Worm (Caenorhabditis elegans) whole organism, L1 larva: ENCODE data around the gene F36D4.5.

ENCODE experiments used
- C16A3.4 ChIP-seq: fragments of 150-350 bp; optimal IDR thresholded peaks from 2 replicates; lab custom pipeline; 2014; ENCODE audit warnings: missing biosample characterization, missing genetic modification characterization
- C34B4.2 ChIP-seq: sonication (generic microtip); optimal IDR thresholded peaks from 2 replicates; lab custom pipeline; 2017; ENCODE audit warnings: mild to moderate bottlenecking, missing genetic modification characterization, missing compliant biosample characterization
- F16B12.6 ChIP-seq: fragments of 150-350 bp; optimal IDR thresholded peaks from 2 replicates; lab custom pipeline; 2014; ENCODE audit warnings: missing biosample characterization, missing genetic modification characterization
- Y116A8C.19 ChIP-seq: sonication (generic microtip); optimal IDR thresholded peaks from 2 replicates; lab custom pipeline; 2016; ENCODE audit warnings: missing compliant biosample characterization, missing genetic modification characterization, borderline replicate concordance
- aly-2 ChIP-seq: fragments of 150-350 bp; optimal IDR thresholded peaks from 2 replicates; lab custom pipeline; 2014; ENCODE audit warnings: missing biosample characterization, missing genetic modification characterization
- ama-1 ChIP-seq: fragments of 150-350 bp; optimal IDR thresholded peaks from 2 replicates; lab custom pipeline; 2014
- ceh-63 ChIP-seq: fragments of 200-800 bp; sonication (Bioruptor generic); optimal IDR thresholded peaks from 2 replicates; lab custom pipeline; 2018; ENCODE audit warnings: mild to moderate bottlenecking, missing genetic modification characterization, missing compliant biosample characterization
- ceh-82 ChIP-seq, 3 experiments: fragments of 150-350 bp in 1 of 3; sonication (generic microtip) in 2 of 3; optimal IDR thresholded peaks; 2 replicates each; lab custom pipeline; 2014 to 2017; ENCODE audit warnings: missing biosample characterization in 3 of 3, missing genetic modification characterization in 3 of 3
- ceh-88 ChIP-seq: fragments of 200-800 bp; sonication (Bioruptor generic); IDR thresholded peaks from 2 replicates; pipeline ENCODE4 v1.3.6; 2022; ENCODE audit warnings: missing genetic modification characterization, missing compliant biosample characterization
- ceh-90 ChIP-seq: sonication (generic microtip); optimal IDR thresholded peaks from 2 replicates; lab custom pipeline; 2016; ENCODE audit warnings: missing genetic modification characterization, missing compliant biosample characterization
- dpl-1 ChIP-seq, 3 experiments: fragments of 150-350 bp in 2 of 3; sonication (generic microtip) in 1 of 3; optimal IDR thresholded peaks; 2 replicates each; lab custom pipeline; 2014 to 2017; ENCODE audit warnings: missing biosample characterization in 3 of 3, missing genetic modification characterization in 3 of 3, missing genetic modification reagents in 3 of 3
- efl-1 ChIP-seq, 4 experiments: fragments of 150-350 bp; optimal IDR thresholded peaks in 3 of 4; peaks in 1 of 4; 1 replicate in 1 of 4; 2 replicates in 3 of 4; lab custom pipeline; 2014; ENCODE audit warnings: missing biosample characterization in 2 of 4, missing genetic modification characterization in 2 of 4, missing genetic modification reagents in 2 of 4
- egl-13 ChIP-seq: sonication (generic microtip); optimal IDR thresholded peaks from 2 replicates; lab custom pipeline; 2016; ENCODE audit warnings: missing genotype, missing genetic modification reagents, missing genetic modification characterization, missing compliant biosample characterization
- elt-2 ChIP-seq: sonication (generic microtip); optimal IDR thresholded peaks from 2 replicates; lab custom pipeline; 2016; ENCODE audit warnings: missing genetic modification characterization, mild to moderate bottlenecking, inconsistent platforms, missing compliant biosample characterization, missing genetic modification reagents
- elt-3 ChIP-seq, 6 experiments: fragments of 150-350 bp in 1 of 6; sonication (generic microtip); optimal IDR thresholded peaks; 2 replicates each; lab custom pipeline; 2017 to 2018; ENCODE audit warnings: missing biosample characterization in 6 of 6, missing genetic modification characterization in 6 of 6, inconsistent platforms in 1 of 6
- ets-5 ChIP-seq: fragments of 200-800 bp; sonication (Bioruptor generic); IDR thresholded peaks from 2 replicates; pipeline ENCODE4 v1.3.6; 2022; ENCODE audit warnings: missing genetic modification characterization, missing compliant biosample characterization
- fkh-10 ChIP-seq: sonication (generic microtip); optimal IDR thresholded peaks from 2 replicates; lab custom pipeline; 2017; ENCODE audit warnings: missing biosample characterization, missing genetic modification reagents, missing genetic modification characterization
- hlh-17 ChIP-seq: fragments of 200-800 bp; sonication (Bioruptor generic); optimal IDR thresholded peaks from 2 replicates; lab custom pipeline; 2018; ENCODE audit warnings: missing genetic modification characterization, mild to moderate bottlenecking, missing compliant biosample characterization, moderate library complexity, borderline replicate concordance
- hlh-4 ChIP-seq: sonication (generic microtip); optimal IDR thresholded peaks from 2 replicates; lab custom pipeline; 2016; ENCODE audit warnings: mild to moderate bottlenecking, missing genetic modification characterization, missing compliant biosample characterization
- hpl-2 ChIP-seq: fragments of 150-350 bp; optimal IDR thresholded peaks from 2 replicates; lab custom pipeline; 2014; ENCODE audit warnings: missing biosample characterization, missing genetic modification reagents, missing genetic modification characterization
- irx-1 ChIP-seq: sonication (generic microtip); optimal IDR thresholded peaks from 2 replicates; lab custom pipeline; 2016; ENCODE audit warnings: missing genetic modification characterization, missing compliant biosample characterization
- isw-1 ChIP-seq: fragments of 200-800 bp; sonication (Bioruptor generic); IDR thresholded peaks from 2 replicates; pipeline ENCODE4 v1.3.6; 2022; ENCODE audit warnings: missing genetic modification characterization, missing compliant biosample characterization
- lin-13 ChIP-seq: fragments of 150-350 bp; optimal IDR thresholded peaks from 2 replicates; lab custom pipeline; 2014; ENCODE audit warnings: missing biosample characterization, missing genetic modification reagents, missing genetic modification characterization
- lin-14 ChIP-seq: fragments of 200-800 bp; sonication (Bioruptor generic); optimal IDR thresholded peaks from 2 replicates; lab custom pipeline; 2018; ENCODE audit warnings: mild to moderate bottlenecking, missing genetic modification characterization, moderate library complexity, missing compliant biosample characterization
- lin-39 ChIP-seq: fragments of 150-350 bp; optimal IDR thresholded peaks from 2 replicates; lab custom pipeline; 2014; ENCODE audit warnings: missing biosample characterization, missing genetic modification reagents, missing genetic modification characterization
- lsy-2 ChIP-seq, 2 experiments: fragments of 150-350 bp; optimal IDR thresholded peaks; 2 replicates each; lab custom pipeline; 2014; ENCODE audit warnings: missing biosample characterization in 2 of 2, missing genetic modification characterization in 2 of 2
- mab-9 ChIP-seq: fragments of 200-800 bp; sonication (Bioruptor generic); IDR thresholded peaks from 2 replicates; pipeline ENCODE4 v1.3.6; 2022; ENCODE audit warnings: missing genetic modification reagents, missing genetic modification characterization, missing compliant biosample characterization
- mef-2 ChIP-seq: fragments of 150-350 bp; optimal IDR thresholded peaks from 2 replicates; lab custom pipeline; 2014; ENCODE audit warnings: missing biosample characterization, missing genetic modification characterization
- nhr-11 ChIP-seq: fragments of 150-350 bp; optimal IDR thresholded peaks from 2 replicates; lab custom pipeline; 2014; ENCODE audit warnings: missing biosample characterization, missing genetic modification characterization
- nhr-20 ChIP-seq: sonication (generic microtip); optimal IDR thresholded peaks from 2 replicates; lab custom pipeline; 2016; ENCODE audit warnings: mild to moderate bottlenecking, missing genetic modification characterization, missing compliant biosample characterization
- nhr-237 ChIP-seq: fragments of 150-350 bp; optimal IDR thresholded peaks from 2 replicates; lab custom pipeline; 2014; ENCODE audit warnings: missing biosample characterization, missing genetic modification characterization
- nhr-47 ChIP-seq: sonication (generic microtip); optimal IDR thresholded peaks from 2 replicates; lab custom pipeline; 2016; ENCODE audit warnings: mild to moderate bottlenecking, missing genetic modification characterization, moderate library complexity, missing compliant biosample characterization
- nhr-71 ChIP-seq: sonication (generic microtip); optimal IDR thresholded peaks from 2 replicates; lab custom pipeline; 2016; ENCODE audit warnings: mild to moderate bottlenecking, missing genetic modification characterization, moderate library complexity, missing compliant biosample characterization
- nhr-77 ChIP-seq: fragments of 150-350 bp; optimal IDR thresholded peaks from 2 replicates; lab custom pipeline; 2014; ENCODE audit warnings: missing biosample characterization, missing genetic modification characterization
- nhr-84 ChIP-seq: sonication (generic microtip); optimal IDR thresholded peaks from 2 replicates; lab custom pipeline; 2017; ENCODE audit warnings: missing biosample characterization, missing genetic modification characterization
- nhr-85 ChIP-seq: sonication (generic microtip); peaks from one replicate; lab custom pipeline; 2016; ENCODE audit warnings: missing genetic modification characterization, inconsistent platforms, missing compliant biosample characterization
- nhr-90 ChIP-seq: sonication (generic microtip); optimal IDR thresholded peaks from 2 replicates; lab custom pipeline; 2016; ENCODE audit warnings: mild to moderate bottlenecking, missing genetic modification characterization, missing compliant biosample characterization; ENCODE audit not compliant: poor library complexity
- pag-3 ChIP-seq: sonication (generic microtip); optimal IDR thresholded peaks from 2 replicates; lab custom pipeline; 2017; ENCODE audit warnings: missing genetic modification characterization, mild to moderate bottlenecking, missing compliant biosample characterization, antibody characterized with exemption, borderline replicate concordance; ENCODE audit not compliant: insufficient read depth
- pax-3 ChIP-seq: fragments of 200-800 bp; sonication (Bioruptor generic); optimal IDR thresholded peaks from 2 replicates; lab custom pipeline; 2018; ENCODE audit warnings: mild to moderate bottlenecking, missing genetic modification characterization, moderate library complexity, missing compliant biosample characterization
- rnt-1 ChIP-seq: sonication (generic microtip); optimal IDR thresholded peaks from 2 replicates; lab custom pipeline; 2016; ENCODE audit warnings: mild to moderate bottlenecking, missing genetic modification characterization, moderate library complexity, missing compliant biosample characterization
- snu-23 ChIP-seq: sonication (generic microtip); optimal IDR thresholded peaks from 2 replicates; lab custom pipeline; 2016; ENCODE audit warnings: missing genetic modification characterization, missing compliant biosample characterization
- sptf-1 ChIP-seq: fragments of 150-350 bp; optimal IDR thresholded peaks from 2 replicates; lab custom pipeline; 2014; ENCODE audit warnings: missing biosample characterization, missing genetic modification characterization
- swsn-7 ChIP-seq: sonication (generic microtip); optimal IDR thresholded peaks from 2 replicates; lab custom pipeline; 2016; ENCODE audit warnings: missing genetic modification characterization, missing compliant biosample characterization
- tbx-2 ChIP-seq: sonication (generic microtip); optimal IDR thresholded peaks from 2 replicates; lab custom pipeline; 2016; ENCODE audit warnings: missing genetic modification characterization, missing compliant biosample characterization
- unc-130 ChIP-seq: fragments of 150-350 bp; optimal IDR thresholded peaks from 2 replicates; lab custom pipeline; 2017; ENCODE audit warnings: missing biosample characterization, missing genetic modification characterization, inconsistent platforms
- unc-62 ChIP-seq: fragments of 150-350 bp; optimal IDR thresholded peaks from 2 replicates; lab custom pipeline; 2014; ENCODE audit warnings: missing biosample characterization, missing genetic modification reagents, missing genetic modification characterization
- unc-86 ChIP-seq: sonication (generic microtip); optimal IDR thresholded peaks from 2 replicates; lab custom pipeline; 2016; ENCODE audit warnings: missing genetic modification characterization, missing compliant biosample characterization
- xbp-1 ChIP-seq: sonication (generic microtip); optimal IDR thresholded peaks from 2 replicates; lab custom pipeline; 2016; ENCODE audit warnings: missing genetic modification characterization, missing compliant biosample characterization
- ztf-11 ChIP-seq, 2 experiments: sonication (generic microtip); optimal IDR thresholded peaks; 2 replicates each; lab custom pipeline; 2016 to 2017; ENCODE audit warnings: missing genetic modification characterization in 2 of 2, missing biosample characterization in 1 of 2, missing compliant biosample characterization in 1 of 2
- ztf-4 ChIP-seq: fragments of 150-350 bp; optimal IDR thresholded peaks from 2 replicates; lab custom pipeline; 2014; ENCODE audit warnings: missing biosample characterization, missing genetic modification characterization

F36D4.5 gene

DNA sequence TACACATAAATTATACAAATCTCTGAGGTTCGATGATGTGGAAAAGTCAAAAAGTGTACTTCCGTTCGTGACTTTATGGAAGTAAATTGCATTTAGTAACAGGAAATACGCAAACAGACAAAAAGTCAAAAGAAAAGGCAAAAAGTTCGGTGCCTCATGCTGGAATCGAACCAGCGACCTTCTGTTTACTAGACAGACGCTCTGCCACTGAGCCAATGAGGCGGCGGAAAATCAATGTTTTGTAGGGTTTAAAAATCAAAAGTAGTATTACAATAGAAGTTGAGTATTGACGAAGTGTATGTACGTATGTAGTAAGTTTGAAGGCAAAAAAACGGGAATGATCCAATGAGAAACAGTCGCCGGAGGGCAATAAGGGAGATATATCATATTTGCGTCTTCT is 18.7 kb downstream of the F36D4.5 start:
- TF ChIP-seq nhr-84 (tag; lab: Kevin White, UChicago), result no peak
- TF ChIP-seq C34B4.2 (tag; lab: Kevin White, UChicago), result no peak
- no peak for TF ChIP-seq sptf-1
- no peak for TF ChIP-seq F16B12.6 (tag; lab: Kevin White, UChicago)
- no peak for TF ChIP-seq elt-2 (tag; lab: Kevin White, UChicago)
- TF ChIP-seq ceh-82 (tag; optimal IDR thresholded peaks at IDR 0.05; lab: Kevin White, UChicago), result no peak
- TF ChIP-seq ceh-90 (tag; lab: Kevin White, UChicago), result no peak
- TF ChIP-seq xbp-1 (tag; lab: Kevin White, UChicago), result no peak
- TF ChIP-seq hlh-17 (GFP tag; lab: Kevin White, UChicago), result no peak
- TF ChIP-seq ztf-4 (tag; lab: Kevin White, UChicago), result no peak
- no peak for TF ChIP-seq ets-5 (GFP tag; lab: Robert Waterston, UW)
- TF ChIP-seq egl-13 (tag; lab: Kevin White, UChicago), result no peak
- TF ChIP-seq elt-3 (tag; optimal IDR thresholded peaks at IDR 0.05; lab: Kevin White, UChicago), result no peak
- no peak for TF ChIP-seq nhr-11 (tag; lab: Kevin White, UChicago)
- no peak for TF ChIP-seq hlh-4 (tag; lab: Kevin White, UChicago)
- no peak for TF ChIP-seq pax-3 (tag; lab: Kevin White, UChicago)
- no peak for TF ChIP-seq ztf-11 (tag; optimal IDR thresholded peaks at IDR 0.05; lab: Kevin White, UChicago)
- peak; percentile 21 for TF ChIP-seq nhr-90
- no peak for TF ChIP-seq Y116A8C.19 (tag; lab: Kevin White, UChicago)
- TF ChIP-seq snu-23 (GFP tag; lab: Kevin White, UChicago), result peak; percentile 55
- no peak for TF ChIP-seq nhr-85 (tag; lab: Kevin White, UChicago)
- TF ChIP-seq ceh-63, result no peak
- peak; percentile 13 for TF ChIP-seq nhr-47 (tag; lab: Kevin White, UChicago)
- no peak for TF ChIP-seq isw-1
- TF ChIP-seq efl-1 (optimal IDR thresholded peaks at IDR 0.05; lab: Kevin White, UChicago), result peak in 1 of 2 experiments; percentile 22
- TF ChIP-seq efl-1 (GFP tag; optimal IDR thresholded peaks at IDR 0.05 in 1 of 2; lab: Kevin White, UChicago), result peak in 1 of 2 experiments; percentile 26
- no peak for TF ChIP-seq ama-1 (lab: Kevin White, UChicago)
- no peak for TF ChIP-seq unc-86 (tag; lab: Kevin White, UChicago)
- no peak for TF ChIP-seq tbx-2
- no peak for TF ChIP-seq pag-3
- TF ChIP-seq C16A3.4 (tag; lab: Kevin White, UChicago), result peak; percentile 17
- no peak for TF ChIP-seq hpl-2 (GFP tag; lab: Kevin White, UChicago)
- peak; percentile 48 for TF ChIP-seq nhr-77
- TF ChIP-seq irx-1 (tag; lab: Kevin White, UChicago), result no peak
- no peak for TF ChIP-seq aly-2
- TF ChIP-seq lin-13, result no peak
- TF ChIP-seq lsy-2 (tag; optimal IDR thresholded peaks at IDR 0.05; lab: Kevin White, UChicago), result peak in 1 of 2 experiments; percentile 17
- TF ChIP-seq nhr-237 (tag; lab: Kevin White, UChicago), result no peak
- TF ChIP-seq mef-2 (tag; lab: Kevin White, UChicago), result no peak
- TF ChIP-seq unc-62, result no peak
- TF ChIP-seq fkh-10 (GFP tag; lab: Kevin White, UChicago), result no peak
- no peak for TF ChIP-seq unc-130 (tag; lab: Kevin White, UChicago)
- TF ChIP-seq mab-9 (GFP tag; lab: Robert Waterston, UW), result no peak
- peak; percentile 31 for TF ChIP-seq nhr-20
- no peak for TF ChIP-seq nhr-71
- TF ChIP-seq lin-39 (tag; lab: Kevin White, UChicago), result no peak
- TF ChIP-seq dpl-1 (GFP tag; optimal IDR thresholded peaks at IDR 0.05; lab: Kevin White, UChicago), result peak in 2 of 3 experiments; percentile 5 to 14
- peak; percentile 12 for TF ChIP-seq swsn-7 (tag; lab: Kevin White, UChicago)
- peak; percentile 30 for TF ChIP-seq lin-14 (GFP tag; lab: Kevin White, UChicago)
- TF ChIP-seq rnt-1 (tag; lab: Kevin White, UChicago), result peak; percentile 35
- no peak for TF ChIP-seq ceh-88 (GFP tag; lab: Robert Waterston, UW)
